Worm (Caenorhabditis elegans): ENCODE measurements around the gene dhs-27.

Gene dhs-27

DNA sequence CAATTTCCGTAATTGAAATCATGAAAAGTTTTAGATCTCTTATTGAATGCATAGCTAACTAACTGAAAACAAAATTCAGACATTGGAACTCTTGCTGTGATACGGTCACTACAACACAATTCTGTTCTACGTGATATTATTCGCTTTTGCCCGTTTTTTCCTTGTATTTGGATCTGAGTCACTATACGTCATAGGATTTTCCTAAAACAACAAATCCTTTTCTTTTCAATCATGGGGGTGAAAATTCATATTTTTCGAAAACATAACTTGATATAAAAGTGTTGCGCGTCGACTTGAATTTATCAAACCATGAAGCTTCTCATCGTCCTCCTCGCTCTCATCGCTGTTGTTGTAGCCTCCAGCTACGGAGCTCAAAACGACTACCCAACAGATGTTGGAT lies 31.5 kb upstream of the dhs-27 start, which contains the start of gene ZK813.1:
Gene ZK813.1, plus strand, starts transcription at position 301 of the 400 bp plus-strand sequence.
- TF ChIP-seq sem-2 (GFP tag; optimal IDR thresholded peaks at IDR 0.05) (no peak), lin-13 (tag; optimal IDR thresholded peaks at IDR 0.05) (no peak), mls-2 (tag; optimal IDR thresholded peaks at IDR 0.05) (no peak), hlh-1 (tag; optimal IDR thresholded peaks at IDR 0.05) (no peak), ceh-39 (tag; optimal IDR thresholded peaks at IDR 0.05) (no peak), flh-1 (GFP tag; optimal IDR thresholded peaks at IDR 0.05) (no peak), nhr-28 (tag; optimal IDR thresholded peaks at IDR 0.05) (no peak), blmp-1 (tag; optimal IDR thresholded peaks at IDR 0.05) (no peak)

DNA sequence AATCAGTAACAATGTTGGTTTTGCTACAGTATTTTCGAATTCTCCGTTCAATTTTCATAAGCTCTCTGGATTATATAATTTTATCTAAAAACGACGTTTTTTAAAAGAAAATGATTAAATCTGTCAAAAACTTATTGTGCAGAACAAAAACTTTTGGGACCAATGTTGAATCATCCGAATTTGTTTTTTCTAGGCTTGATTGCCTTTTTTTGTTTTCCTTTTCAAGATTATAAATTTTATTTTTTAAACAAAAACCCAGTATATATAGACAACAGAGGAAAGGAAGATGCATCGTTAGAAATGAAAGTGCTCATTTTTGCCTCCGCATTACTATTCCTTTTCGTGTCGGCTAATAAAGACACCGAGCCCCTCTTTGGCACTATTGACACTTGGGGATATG lies 30.0 kb upstream of the dhs-27 start, which contains the start of gene ZK813.7:
Gene ZK813.7, plus strand, starts transcription at position 301 of the 400 bp plus-strand sequence.
- TF ChIP-seq zip-8 (tag; optimal IDR thresholded peaks at IDR 0.05) (no peak), nhr-12 (tag; optimal IDR thresholded peaks at IDR 0.05) (no peak), cnd-1 (tag; optimal IDR thresholded peaks at IDR 0.05) (no peak), lin-13 (tag; optimal IDR thresholded peaks at IDR 0.05) (no peak), sem-2 (GFP tag; optimal IDR thresholded peaks at IDR 0.05) (no peak), ham-2 (GFP tag; optimal IDR thresholded peaks at IDR 0.05) (no peak), bed-3 (GFP tag; optimal IDR thresholded peaks at IDR 0.05) (no peak), ces-1 (GFP tag; optimal IDR thresholded peaks at IDR 0.05) (no peak), mls-2 (tag; optimal IDR thresholded peaks at IDR 0.05) (no peak), ztf-11 (tag; optimal IDR thresholded peaks at IDR 0.05) (no peak), elt-1 (tag; optimal IDR thresholded peaks at IDR 0.05; ENCODE audit: borderline replicate concordance, insufficient read depth) (no peak), unc-120 (tag; optimal IDR thresholded peaks at IDR 0.05; ENCODE audit: poor library complexity, severe bottlenecking) (no peak), nhr-28 (tag; optimal IDR thresholded peaks at IDR 0.05) (no peak), lsy-2 (tag; optimal IDR thresholded peaks at IDR 0.05) (no peak), pha-4 (tag; optimal IDR thresholded peaks at IDR 0.05) (no peak)

ce11 chrX:3443526-3443925 lies 29.0 kb upstream of the dhs-27 start, which contains the start of gene ZK813.2:
TSS of gene ZK813.2 (plus strand) at chrX:3443826.
- TF ChIP-seq flh-1 (GFP tag; optimal IDR thresholded peaks at IDR 0.05) (no peak), snpc-4 (tag; optimal IDR thresholded peaks at IDR 0.05) (no peak), nhr-12 (tag; optimal IDR thresholded peaks at IDR 0.05) (no peak), mep-1 (tag; optimal IDR thresholded peaks at IDR 0.05) (no peak), elt-3 (tag; optimal IDR thresholded peaks at IDR 0.05) (no peak), blmp-1 (tag; optimal IDR thresholded peaks at IDR 0.05) (no peak), ztf-11 (tag; optimal IDR thresholded peaks at IDR 0.05) (no peak), nhr-28 (tag; optimal IDR thresholded peaks at IDR 0.05) (no peak), cnd-1 (tag; optimal IDR thresholded peaks at IDR 0.05) (no peak), ceh-39 (tag; optimal IDR thresholded peaks at IDR 0.05) (no peak), lin-13 (tag; optimal IDR thresholded peaks at IDR 0.05) (no peak), tbx-8 (GFP tag; optimal IDR thresholded peaks at IDR 0.05) (no peak), sptf-1 (tag; optimal IDR thresholded peaks at IDR 0.05) (no peak), zip-8 (tag; optimal IDR thresholded peaks at IDR 0.05) (no peak), elt-1 (tag; optimal IDR thresholded peaks at IDR 0.05; ENCODE audit: borderline replicate concordance, insufficient read depth) (no peak), mab-5 (tag; optimal IDR thresholded peaks at IDR 0.05) (no peak), nhr-76 (tag; optimal IDR thresholded peaks at IDR 0.05) (no peak), ceh-83 (GFP tag; optimal IDR thresholded peaks at IDR 0.05) (no peak), ces-1 (GFP tag; optimal IDR thresholded peaks at IDR 0.05) (no peak)

DNA sequence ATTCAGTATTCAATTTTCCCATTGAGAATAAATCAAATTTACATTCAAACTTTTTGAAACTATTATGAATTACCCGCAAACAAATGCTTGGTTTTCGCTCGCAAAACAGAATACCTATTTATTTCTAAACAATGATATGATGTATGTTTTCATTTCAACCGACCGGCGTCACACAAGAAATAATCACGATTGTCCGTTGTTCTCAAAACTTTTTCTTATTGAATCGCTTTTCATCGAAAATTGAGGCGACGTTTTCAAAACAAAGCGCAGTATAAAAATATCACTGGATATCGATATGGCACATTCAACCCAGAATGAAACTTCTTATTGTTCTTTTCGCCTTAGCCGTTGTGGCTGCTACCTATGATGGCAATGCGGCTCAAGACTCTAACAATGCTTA lies 27.0 kb upstream of the dhs-27 start, which contains the start of gene ZK813.3:
Gene ZK813.3, plus strand, starts transcription at position 301 of the 400 bp plus-strand sequence.
- no peak for TF ChIP-seq elt-3 (tag; optimal IDR thresholded peaks at IDR 0.05)
- TF ChIP-seq hlh-1 (tag; optimal IDR thresholded peaks at IDR 0.05), result no peak
- TF ChIP-seq lin-13 (tag; optimal IDR thresholded peaks at IDR 0.05), result no peak

ce11 chrX:3440308-3440707 lies 25.8 kb upstream of the dhs-27 start:
- TF ChIP-seq unc-62 (GFP tag; optimal IDR thresholded peaks at IDR 0.05) (peak; percentile 39), unc-120 (tag; optimal IDR thresholded peaks at IDR 0.05; ENCODE audit: poor library complexity, severe bottlenecking) (no peak), unc-39 (tag; optimal IDR thresholded peaks at IDR 0.05) (no peak), nhr-76 (tag; optimal IDR thresholded peaks at IDR 0.05) (no peak), ceh-43 (GFP tag; optimal IDR thresholded peaks at IDR 0.05) (no peak), lin-32 (GFP tag; optimal IDR thresholded peaks at IDR 0.05) (no peak)

Data from whole organism, mixed stage, embryonic.